Worm (Caenorhabditis elegans) whole organism, mixed stage, embryonic: ENCODE measurements around the gene F22F7.2.

Source experiments
- M03D4.4 ChIP-seq: sonication (generic microtip); optimal IDR thresholded peaks from 2 replicates; lab custom pipeline; 2017; ENCODE audit warnings: mild to moderate bottlenecking, missing genetic modification characterization, missing compliant biosample characterization
- bed-3 ChIP-seq: fragments of 200-800 bp; sonication (Bioruptor generic); optimal IDR thresholded peaks from 3 replicates; lab custom pipeline; 2018; ENCODE audit warnings: mild to moderate bottlenecking, missing genetic modification characterization, moderate library complexity, missing compliant biosample characterization
- blmp-1 ChIP-seq: fragments of 150-350 bp; optimal IDR thresholded peaks from 2 replicates; lab custom pipeline; 2014; ENCODE audit warnings: missing biosample characterization, missing genetic modification characterization
- ceh-39 ChIP-seq: fragments of 150-350 bp; optimal IDR thresholded peaks from 2 replicates; lab custom pipeline; 2014; ENCODE audit warnings: missing biosample characterization, missing genetic modification characterization
- ceh-43 ChIP-seq: fragments of 200-800 bp; sonication (Bioruptor generic); optimal IDR thresholded peaks from 2 replicates; lab custom pipeline; 2018; ENCODE audit warnings: mild to moderate bottlenecking, missing genetic modification characterization, moderate library complexity, missing compliant biosample characterization
- ceh-83 ChIP-seq: fragments of 200-800 bp; sonication (Bioruptor generic); optimal IDR thresholded peaks from 2 replicates; lab custom pipeline; 2018; ENCODE audit warnings: mild to moderate bottlenecking, missing genetic modification characterization, missing compliant biosample characterization
- ces-1 ChIP-seq: fragments of 150-350 bp; optimal IDR thresholded peaks from 2 replicates; lab custom pipeline; 2014; ENCODE audit warnings: missing biosample characterization, missing genetic modification reagents, missing genetic modification characterization
- drap-1 ChIP-seq: fragments of 200-800 bp; sonication (Bioruptor generic); optimal IDR thresholded peaks from 3 replicates; lab custom pipeline; 2018; ENCODE audit warnings: mild to moderate bottlenecking, missing genetic modification characterization, missing compliant biosample characterization
- elt-1 ChIP-seq: sonication (generic microtip); optimal IDR thresholded peaks from 2 replicates; lab custom pipeline; 2017; ENCODE audit warnings: missing genetic modification characterization, mild to moderate bottlenecking, missing compliant biosample characterization, antibody characterized with exemption, moderate library complexity, borderline replicate concordance; ENCODE audit not compliant: insufficient read depth
- elt-3 ChIP-seq: fragments of 150-350 bp; optimal IDR thresholded peaks from 2 replicates; lab custom pipeline; 2014; ENCODE audit warnings: missing biosample characterization, missing genetic modification characterization
- flh-1 ChIP-seq: fragments of 200-800 bp; sonication (Bioruptor generic); optimal IDR thresholded peaks from 2 replicates; lab custom pipeline; 2018; ENCODE audit warnings: mild to moderate bottlenecking, missing genetic modification characterization, moderate library complexity, missing compliant biosample characterization
- ham-2 ChIP-seq: fragments of 200-800 bp; sonication (Bioruptor generic); optimal IDR thresholded peaks from 2 replicates; lab custom pipeline; 2018; ENCODE audit warnings: mild to moderate bottlenecking, missing genetic modification characterization, missing compliant biosample characterization
- hlh-1 ChIP-seq: fragments of 150-350 bp; optimal IDR thresholded peaks from 2 replicates; lab custom pipeline; 2014; ENCODE audit warnings: missing biosample characterization, missing genetic modification reagents, missing genetic modification characterization
- lin-13 ChIP-seq: fragments of 150-350 bp; optimal IDR thresholded peaks from 2 replicates; lab custom pipeline; 2014; ENCODE audit warnings: missing biosample characterization, missing genetic modification characterization
- lin-32 ChIP-seq: fragments of 200-800 bp; sonication (Bioruptor generic); optimal IDR thresholded peaks from 2 replicates; lab custom pipeline; 2018; ENCODE audit warnings: mild to moderate bottlenecking, missing genetic modification characterization, missing compliant biosample characterization
- lsy-2 ChIP-seq: fragments of 150-350 bp; optimal IDR thresholded peaks from 2 replicates; lab custom pipeline; 2014; ENCODE audit warnings: missing biosample characterization, missing genetic modification characterization
- mep-1 ChIP-seq: fragments of 150-350 bp; optimal IDR thresholded peaks from 2 replicates; lab custom pipeline; 2017; ENCODE audit warnings: missing biosample characterization, missing genetic modification reagents, missing genetic modification characterization, inconsistent platforms
- mls-2 ChIP-seq: sonication (generic microtip); optimal IDR thresholded peaks from 2 replicates; lab custom pipeline; 2016; ENCODE audit warnings: mild to moderate bottlenecking, missing genetic modification characterization, moderate library complexity, missing compliant biosample characterization
- nhr-2 ChIP-seq: fragments of 150-350 bp; optimal IDR thresholded peaks from 2 replicates; lab custom pipeline; 2014; ENCODE audit warnings: missing biosample characterization, missing genetic modification characterization
- nhr-237 ChIP-seq: fragments of 150-350 bp; optimal IDR thresholded peaks from 2 replicates; lab custom pipeline; 2014; ENCODE audit warnings: missing biosample characterization, missing genetic modification characterization
- nhr-76 ChIP-seq: sonication (generic microtip); optimal IDR thresholded peaks from 2 replicates; lab custom pipeline; 2017; ENCODE audit warnings: missing biosample characterization, missing genetic modification characterization
- sem-2 ChIP-seq: fragments of 200-800 bp; sonication (Bioruptor generic); optimal IDR thresholded peaks from 2 replicates; lab custom pipeline; 2018; ENCODE audit warnings: mild to moderate bottlenecking, missing genetic modification characterization, missing compliant biosample characterization
- snpc-4 ChIP-seq: fragments of 150-350 bp; optimal IDR thresholded peaks from 2 replicates; lab custom pipeline; 2014; ENCODE audit warnings: missing biosample characterization, missing genetic modification characterization
- sptf-1 ChIP-seq: sonication (generic microtip); optimal IDR thresholded peaks from 2 replicates; lab custom pipeline; 2017; ENCODE audit warnings: mild to moderate bottlenecking, missing genetic modification characterization, moderate library complexity, missing compliant biosample characterization
- unc-120 ChIP-seq: sonication (generic microtip); optimal IDR thresholded peaks from 2 replicates; lab custom pipeline; 2017; ENCODE audit warnings: missing genetic modification characterization, missing compliant biosample characterization; ENCODE audit not compliant: poor library complexity, severe bottlenecking
- unc-62 ChIP-seq: fragments of 150-350 bp; optimal IDR thresholded peaks from 2 replicates; lab custom pipeline; 2014; ENCODE audit warnings: missing biosample characterization, missing genetic modification reagents, missing genetic modification characterization
- zip-8 ChIP-seq: fragments of 150-350 bp; optimal IDR thresholded peaks from 2 replicates; lab custom pipeline; 2014; ENCODE audit warnings: missing biosample characterization, missing genetic modification characterization
- ztf-11 ChIP-seq: fragments of 150-350 bp; optimal IDR thresholded peaks from 2 replicates; lab custom pipeline; 2014; ENCODE audit warnings: missing biosample characterization, missing genetic modification characterization

F22F7.2 gene

DNA sequence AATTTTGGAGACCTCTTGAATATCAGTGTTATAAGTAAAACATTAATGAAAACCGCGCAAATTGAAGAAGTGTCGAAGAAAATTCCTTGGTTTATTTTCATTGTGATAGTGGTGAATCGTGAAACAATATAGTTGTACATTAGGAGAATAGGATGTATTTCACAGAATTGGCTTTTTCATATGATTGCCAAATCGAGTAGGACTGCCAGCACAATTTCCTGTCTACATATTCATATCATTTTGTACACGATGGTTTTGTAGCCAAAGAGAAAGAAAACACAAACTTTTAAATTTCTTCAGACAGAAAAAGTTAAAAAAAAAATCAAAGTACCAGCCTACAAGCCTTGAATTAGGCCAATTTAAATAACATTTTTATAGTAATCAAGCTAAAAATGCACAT, 41.2 kb downstream of the F22F7.2 start, which contains the start of gene str-255:
Gene str-255 (minus strand): TSS at position 101 of the 400 bp plus-strand sequence.
- TF ChIP-seq blmp-1 (tag; lab: Kevin White, UChicago) (no peak), snpc-4 (tag; lab: Kevin White, UChicago) (no peak), flh-1 (GFP tag; lab: Kevin White, UChicago) (no peak), sem-2 (no peak), ces-1 (GFP tag; lab: Kevin White, UChicago) (no peak), bed-3 (GFP tag; lab: Kevin White, UChicago) (no peak), M03D4.4 (tag; lab: Kevin White, UChicago) (no peak), lsy-2 (tag; lab: Kevin White, UChicago) (no peak), nhr-237 (tag; lab: Kevin White, UChicago) (no peak), nhr-76 (tag; lab: Kevin White, UChicago) (no peak), elt-1 (tag; lab: Kevin White, UChicago) (no peak), elt-3 (tag; lab: Kevin White, UChicago) (no peak), sptf-1 (no peak)

DNA sequence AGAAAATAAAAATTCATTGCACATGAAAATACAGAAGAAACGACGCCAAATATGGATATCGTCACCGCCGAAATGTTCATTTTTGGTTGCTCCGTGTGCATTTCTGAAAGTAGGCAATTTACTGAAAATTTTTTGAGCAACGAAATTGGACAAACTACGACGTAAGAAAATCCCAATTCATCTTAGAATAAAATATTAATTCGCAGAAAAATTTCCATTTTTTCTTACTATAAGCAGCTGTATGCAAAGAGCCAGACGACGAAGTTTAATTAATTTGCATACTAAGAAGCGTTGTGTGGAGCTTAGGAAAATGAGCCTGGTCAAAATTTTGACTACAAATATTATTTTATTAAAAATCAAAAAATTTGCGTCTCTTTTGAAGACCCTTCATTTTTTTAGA, 44.1 kb downstream of the F22F7.2 start, which contains the start of gene srbc-19:
Gene srbc-19 (minus strand): TSS at position 101 of the 400 bp plus-strand sequence.
- no peak for TF ChIP-seq ceh-83 (GFP tag; lab: Kevin White, UChicago)
- TF ChIP-seq lin-13 (tag; lab: Kevin White, UChicago), result no peak
- no peak for TF ChIP-seq hlh-1 (tag; lab: Kevin White, UChicago)
- no peak for TF ChIP-seq mls-2 (tag; lab: Kevin White, UChicago)
- TF ChIP-seq flh-1 (GFP tag; lab: Kevin White, UChicago), result no peak
- no peak for TF ChIP-seq nhr-2 (tag; lab: Kevin White, UChicago)
- no peak for TF ChIP-seq unc-120
- TF ChIP-seq ham-2 (GFP tag; lab: Kevin White, UChicago), result no peak
- TF ChIP-seq unc-62 (GFP tag; lab: Kevin White, UChicago), result no peak

ce11 chrV:2174465-2174864, 51.9 kb downstream of the F22F7.2 start:
- TF ChIP-seq lsy-2 (tag; lab: Kevin White, UChicago), result no peak

DNA sequence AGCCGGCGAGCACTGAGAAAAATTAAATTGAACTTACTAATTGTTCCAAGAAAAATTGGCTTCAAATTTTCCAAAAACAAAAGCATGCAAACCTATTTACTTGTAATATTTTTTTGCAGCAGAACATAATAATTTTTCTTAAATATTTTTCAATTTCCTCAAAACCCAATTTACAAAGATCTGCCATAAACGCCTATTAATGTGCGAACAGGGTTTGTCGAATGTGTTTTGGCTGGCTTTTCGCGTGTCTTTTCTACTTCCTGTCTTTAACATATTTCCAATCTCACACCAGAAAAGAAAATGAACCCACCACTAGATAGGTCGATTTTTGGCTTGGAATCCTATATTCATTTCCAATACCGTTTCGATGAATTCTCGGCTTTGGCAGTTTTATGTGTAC, 52.7 kb downstream of the F22F7.2 start, which contains the start of gene C45H4.18:
Gene C45H4.18 (plus strand): TSS at position 301 of the 400 bp plus-strand sequence.
- TF ChIP-seq ceh-43 (GFP tag; lab: Kevin White, UChicago), result no peak
- no peak for TF ChIP-seq mep-1 (tag; lab: Kevin White, UChicago)
- no peak for TF ChIP-seq ztf-11
- TF ChIP-seq ces-1 (GFP tag; lab: Kevin White, UChicago), result no peak
- no peak for TF ChIP-seq nhr-76 (tag; lab: Kevin White, UChicago)
- no peak for TF ChIP-seq unc-62 (GFP tag; lab: Kevin White, UChicago)
- no peak for TF ChIP-seq lsy-2 (tag; lab: Kevin White, UChicago)
- no peak for TF ChIP-seq nhr-2 (tag; lab: Kevin White, UChicago)
- TF ChIP-seq zip-8 (tag; lab: Kevin White, UChicago), result no peak
- no peak for TF ChIP-seq lin-13 (tag; lab: Kevin White, UChicago)
- TF ChIP-seq ceh-39 (tag; lab: Kevin White, UChicago), result no peak
- no peak for TF ChIP-seq blmp-1 (tag; lab: Kevin White, UChicago)
- no peak for TF ChIP-seq elt-1 (tag; lab: Kevin White, UChicago)
- no peak for TF ChIP-seq drap-1 (GFP tag; lab: Kevin White, UChicago)
- TF ChIP-seq lin-32 (GFP tag; lab: Kevin White, UChicago), result no peak
- TF ChIP-seq ceh-83 (GFP tag; lab: Kevin White, UChicago), result no peak
